Worm (Caenorhabditis elegans) whole organism, mixed stage, embryonic: ENCODE results near the gene Y105C5A.1274.
"Not testable (repeated sequence)": the region's sequence is repeated elsewhere in the genome, so short reads cannot be mapped to it uniquely, and the experiment has no call there.

Experiments
- M03D4.4 ChIP-seq: sonication (generic microtip); optimal IDR thresholded peaks from 2 replicates; lab custom pipeline; 2017; ENCODE audit warnings: mild to moderate bottlenecking, missing genetic modification characterization, missing compliant biosample characterization
- blmp-1 ChIP-seq: fragments of 150-350 bp; optimal IDR thresholded peaks from 2 replicates; lab custom pipeline; 2014; ENCODE audit warnings: missing biosample characterization, missing genetic modification characterization
- ceh-39 ChIP-seq: fragments of 150-350 bp; optimal IDR thresholded peaks from 2 replicates; lab custom pipeline; 2014; ENCODE audit warnings: missing biosample characterization, missing genetic modification characterization
- ceh-43 ChIP-seq: fragments of 200-800 bp; sonication (Bioruptor generic); optimal IDR thresholded peaks from 2 replicates; lab custom pipeline; 2018; ENCODE audit warnings: mild to moderate bottlenecking, missing genetic modification characterization, moderate library complexity, missing compliant biosample characterization
- ceh-83 ChIP-seq: fragments of 200-800 bp; sonication (Bioruptor generic); optimal IDR thresholded peaks from 2 replicates; lab custom pipeline; 2018; ENCODE audit warnings: mild to moderate bottlenecking, missing genetic modification characterization, missing compliant biosample characterization
- ces-1 ChIP-seq: fragments of 150-350 bp; optimal IDR thresholded peaks from 2 replicates; lab custom pipeline; 2014; ENCODE audit warnings: missing biosample characterization, missing genetic modification reagents, missing genetic modification characterization
- cnd-1 ChIP-seq: fragments of 200-800 bp; sonication (Bioruptor generic); optimal IDR thresholded peaks from 2 replicates; lab custom pipeline; 2018; ENCODE audit warnings: mild to moderate bottlenecking, missing genetic modification characterization, missing compliant biosample characterization
- drap-1 ChIP-seq: fragments of 200-800 bp; sonication (Bioruptor generic); optimal IDR thresholded peaks from 3 replicates; lab custom pipeline; 2018; ENCODE audit warnings: mild to moderate bottlenecking, missing genetic modification characterization, missing compliant biosample characterization
- elt-3 ChIP-seq: fragments of 150-350 bp; optimal IDR thresholded peaks from 2 replicates; lab custom pipeline; 2014; ENCODE audit warnings: missing biosample characterization, missing genetic modification characterization
- flh-1 ChIP-seq: fragments of 200-800 bp; sonication (Bioruptor generic); optimal IDR thresholded peaks from 2 replicates; lab custom pipeline; 2018; ENCODE audit warnings: mild to moderate bottlenecking, missing genetic modification characterization, moderate library complexity, missing compliant biosample characterization
- ham-2 ChIP-seq: fragments of 200-800 bp; sonication (Bioruptor generic); optimal IDR thresholded peaks from 2 replicates; lab custom pipeline; 2018; ENCODE audit warnings: mild to moderate bottlenecking, missing genetic modification characterization, missing compliant biosample characterization
- lin-13 ChIP-seq: fragments of 150-350 bp; optimal IDR thresholded peaks from 2 replicates; lab custom pipeline; 2014; ENCODE audit warnings: missing biosample characterization, missing genetic modification characterization
- lin-32 ChIP-seq: fragments of 200-800 bp; sonication (Bioruptor generic); optimal IDR thresholded peaks from 2 replicates; lab custom pipeline; 2018; ENCODE audit warnings: mild to moderate bottlenecking, missing genetic modification characterization, missing compliant biosample characterization
- lsy-2 ChIP-seq: fragments of 150-350 bp; optimal IDR thresholded peaks from 2 replicates; lab custom pipeline; 2014; ENCODE audit warnings: missing biosample characterization, missing genetic modification characterization
- mab-5 ChIP-seq: fragments of 150-350 bp; optimal IDR thresholded peaks from 2 replicates; lab custom pipeline; 2014; ENCODE audit warnings: missing biosample characterization, missing genetic modification characterization
- mep-1 ChIP-seq: fragments of 150-350 bp; optimal IDR thresholded peaks from 2 replicates; lab custom pipeline; 2017; ENCODE audit warnings: missing biosample characterization, missing genetic modification reagents, missing genetic modification characterization, inconsistent platforms
- mls-2 ChIP-seq: sonication (generic microtip); optimal IDR thresholded peaks from 2 replicates; lab custom pipeline; 2016; ENCODE audit warnings: mild to moderate bottlenecking, missing genetic modification characterization, moderate library complexity, missing compliant biosample characterization
- nhr-12 ChIP-seq: fragments of 150-350 bp; optimal IDR thresholded peaks from 2 replicates; lab custom pipeline; 2014; ENCODE audit warnings: missing biosample characterization, missing genetic modification characterization
- nhr-2 ChIP-seq: fragments of 150-350 bp; optimal IDR thresholded peaks from 2 replicates; lab custom pipeline; 2014; ENCODE audit warnings: missing biosample characterization, missing genetic modification characterization
- nhr-237 ChIP-seq: fragments of 150-350 bp; optimal IDR thresholded peaks from 2 replicates; lab custom pipeline; 2014; ENCODE audit warnings: missing biosample characterization, missing genetic modification characterization
- nhr-28 ChIP-seq: fragments of 150-350 bp; optimal IDR thresholded peaks from 2 replicates; lab custom pipeline; 2014; ENCODE audit warnings: missing biosample characterization, missing genetic modification characterization
- pha-4 ChIP-seq: fragments of 150-350 bp; optimal IDR thresholded peaks from 2 replicates; lab custom pipeline; 2018; ENCODE audit warnings: missing biosample characterization, missing genetic modification reagents, missing genetic modification characterization
- sem-2 ChIP-seq: fragments of 200-800 bp; sonication (Bioruptor generic); optimal IDR thresholded peaks from 2 replicates; lab custom pipeline; 2018; ENCODE audit warnings: mild to moderate bottlenecking, missing genetic modification characterization, missing compliant biosample characterization
- snpc-4 ChIP-seq: fragments of 150-350 bp; optimal IDR thresholded peaks from 2 replicates; lab custom pipeline; 2014; ENCODE audit warnings: missing biosample characterization, missing genetic modification characterization
- sptf-1 ChIP-seq: sonication (generic microtip); optimal IDR thresholded peaks from 2 replicates; lab custom pipeline; 2017; ENCODE audit warnings: mild to moderate bottlenecking, missing genetic modification characterization, moderate library complexity, missing compliant biosample characterization
- tbx-8 ChIP-seq: fragments of 200-800 bp; sonication (Bioruptor generic); optimal IDR thresholded peaks from 2 replicates; lab custom pipeline; 2018; ENCODE audit warnings: mild to moderate bottlenecking, missing genetic modification characterization, moderate library complexity, missing compliant biosample characterization
- unc-120 ChIP-seq: sonication (generic microtip); optimal IDR thresholded peaks from 2 replicates; lab custom pipeline; 2017; ENCODE audit warnings: missing genetic modification characterization, missing compliant biosample characterization; ENCODE audit not compliant: poor library complexity, severe bottlenecking
- unc-39 ChIP-seq: fragments of 150-350 bp; optimal IDR thresholded peaks from 2 replicates; lab custom pipeline; 2014; ENCODE audit warnings: missing biosample characterization, missing genetic modification characterization
- unc-62 ChIP-seq: fragments of 150-350 bp; optimal IDR thresholded peaks from 2 replicates; lab custom pipeline; 2014; ENCODE audit warnings: missing biosample characterization, missing genetic modification reagents, missing genetic modification characterization
- zip-8 ChIP-seq: fragments of 150-350 bp; optimal IDR thresholded peaks from 2 replicates; lab custom pipeline; 2014; ENCODE audit warnings: missing biosample characterization, missing genetic modification characterization
- ztf-11 ChIP-seq: fragments of 150-350 bp; optimal IDR thresholded peaks from 2 replicates; lab custom pipeline; 2014; ENCODE audit warnings: missing biosample characterization, missing genetic modification characterization

The Y105C5A.1274 gene

ce11 chrIV:15648245-15648644, 13.7 kb downstream of the Y105C5A.1274 start:
- TF ChIP-seq unc-62 = peak; percentile 16
- no peak for TF ChIP-seq nhr-28 (tag; lab: Kevin White, UChicago)
- TF ChIP-seq ceh-43 (GFP tag; lab: Kevin White, UChicago) = no peak
- no peak for TF ChIP-seq unc-120
- TF ChIP-seq tbx-8 = no peak
- no peak for TF ChIP-seq drap-1
- TF ChIP-seq M03D4.4 (tag; lab: Kevin White, UChicago) = no peak
- no peak for TF ChIP-seq ceh-83 (GFP tag; lab: Kevin White, UChicago)
- peak; percentile 12 for TF ChIP-seq nhr-2 (tag; lab: Kevin White, UChicago)
- no peak for TF ChIP-seq ztf-11 (tag; lab: Kevin White, UChicago)
- TF ChIP-seq pha-4 = no peak
- TF ChIP-seq lsy-2 = no peak
- no peak for TF ChIP-seq sem-2 (GFP tag; lab: Kevin White, UChicago)

ce11 chrIV:15658444-15658843, 23.9 kb downstream of the Y105C5A.1274 start:
- TF ChIP-seq lsy-2 (no peak), cnd-1 (no peak), zip-8 (tag; lab: Kevin White, UChicago) (no peak), ceh-39 (tag; lab: Kevin White, UChicago) (no peak), mep-1 (no peak), snpc-4 (tag; lab: Kevin White, UChicago) (no peak), nhr-2 (tag; lab: Kevin White, UChicago) (no peak), nhr-28 (tag; lab: Kevin White, UChicago) (no peak)

- no peak for TF ChIP-seq sem-2 (GFP tag; lab: Kevin White, UChicago)
- no peak for TF ChIP-seq mab-5 (tag; lab: Kevin White, UChicago)
- no peak for TF ChIP-seq unc-39 (tag; lab: Kevin White, UChicago)
- TF ChIP-seq ceh-83 (GFP tag; lab: Kevin White, UChicago) = no peak
- TF ChIP-seq nhr-12 (tag; lab: Kevin White, UChicago) = no peak
- TF ChIP-seq sptf-1 (tag; lab: Kevin White, UChicago) = no peak
- TF ChIP-seq mls-2 (tag; lab: Kevin White, UChicago) = no peak
- TF ChIP-seq nhr-28 (tag; lab: Kevin White, UChicago) = no peak
- TF ChIP-seq ceh-39 (tag; lab: Kevin White, UChicago) = no peak
- no peak for TF ChIP-seq snpc-4 (tag; lab: Kevin White, UChicago)
- no peak for TF ChIP-seq ham-2 (GFP tag; lab: Kevin White, UChicago)
- no peak for TF ChIP-seq blmp-1 (tag; lab: Kevin White, UChicago)
- no peak for TF ChIP-seq ces-1
- no peak for TF ChIP-seq drap-1
- no peak for TF ChIP-seq M03D4.4 (tag; lab: Kevin White, UChicago)
- TF ChIP-seq ztf-11 (tag; lab: Kevin White, UChicago) = no peak
- no peak for TF ChIP-seq nhr-2 (tag; lab: Kevin White, UChicago)
- no peak for TF ChIP-seq cnd-1
Observed at ce11 chrIV:15672994-15673393, 38.5 kb downstream of the Y105C5A.1274 start.

- not testable (repeated sequence) for TF ChIP-seq nhr-2 (tag; lab: Kevin White, UChicago); lin-32 (GFP tag; lab: Kevin White, UChicago); drap-1
Observed at ce11 chrIV:15681445-15681844, 46.9 kb downstream of the Y105C5A.1274 start, which contains the start of gene Y105C5A.26. TSS of gene Y105C5A.26 (minus strand) at chrIV:15681545.

ce11 chrIV:15684521-15684920, 50.0 kb downstream of the Y105C5A.1274 start:
- TF ChIP-seq M03D4.4 (tag; lab: Kevin White, UChicago) (no peak), pha-4 (no peak), lin-13 (no peak), nhr-12 (tag; lab: Kevin White, UChicago) (no peak), flh-1 (GFP tag; lab: Kevin White, UChicago) (no peak), ceh-83 (GFP tag; lab: Kevin White, UChicago) (no peak), sptf-1 (tag; lab: Kevin White, UChicago) (no peak), ceh-39 (tag; lab: Kevin White, UChicago) (no peak), elt-3 (tag; lab: Kevin White, UChicago) (no peak), lsy-2 (no peak), nhr-237 (tag; lab: Kevin White, UChicago) (no peak)
